Worm (Caenorhabditis elegans) whole organism, early embryonic: Measurements from ENCODE around the gene nbet-1.
"Not testable (repeated sequence)": the region's sequence is repeated elsewhere in the genome, so short reads cannot be mapped to it uniquely, and the experiment has no call there.

Experiments
- B0310.2 ChIP-seq: sonication (generic microtip); optimal IDR thresholded peaks from 2 replicates; lab custom pipeline; 2016; ENCODE audit warnings: mild to moderate bottlenecking, missing genetic modification characterization, missing compliant biosample characterization
- F13C5.2 ChIP-seq: sonication (generic microtip); optimal IDR thresholded peaks from 2 replicates; lab custom pipeline; 2017; ENCODE audit warnings: mild to moderate bottlenecking, missing genetic modification characterization, inconsistent platforms, missing compliant biosample characterization
- aly-1 ChIP-seq: sonication (generic microtip); optimal IDR thresholded peaks from 2 replicates; lab custom pipeline; 2016; ENCODE audit warnings: missing genetic modification characterization, missing compliant biosample characterization
- ama-1 ChIP-seq: fragments of 150-350 bp; optimal IDR thresholded peaks from 2 replicates; lab custom pipeline; 2014
- ceh-13 ChIP-seq: fragments of 200-800 bp; sonication (Bioruptor generic); optimal IDR thresholded peaks from 2 replicates; lab custom pipeline; 2018; ENCODE audit warnings: mild to moderate bottlenecking, missing genetic modification characterization, missing compliant biosample characterization
- ceh-36 ChIP-seq: sonication (generic microtip); optimal IDR thresholded peaks from 2 replicates; lab custom pipeline; 2016; ENCODE audit warnings: missing genetic modification characterization, inconsistent platforms, missing compliant biosample characterization
- ets-7 ChIP-seq: sonication (generic microtip); optimal IDR thresholded peaks from 2 replicates; lab custom pipeline; 2016; ENCODE audit warnings: missing genotype, missing genetic modification characterization, missing compliant biosample characterization
- flt-1 ChIP-seq: fragments of 200-800 bp; sonication (Bioruptor generic); IDR thresholded peaks from 2 replicates; pipeline ENCODE4 v1.3.6; 2022; ENCODE audit warnings: missing genetic modification characterization, missing compliant biosample characterization
- hmbx-1 ChIP-seq: sonication (generic microtip); optimal IDR thresholded peaks from 2 replicates; lab custom pipeline; 2016; ENCODE audit warnings: mild to moderate bottlenecking, missing genetic modification characterization, missing compliant biosample characterization
- hmg-4 ChIP-seq: fragments of 200-800 bp; sonication (Bioruptor generic); optimal IDR thresholded peaks from 2 replicates; lab custom pipeline; 2018; ENCODE audit warnings: mild to moderate bottlenecking, missing genetic modification characterization, missing compliant biosample characterization
- hnd-1 ChIP-seq: sonication (generic microtip); optimal IDR thresholded peaks from 2 replicates; lab custom pipeline; 2016; ENCODE audit warnings: missing genetic modification characterization, missing compliant biosample characterization
- pes-1 ChIP-seq: fragments of 200-800 bp; sonication (Bioruptor generic); IDR thresholded peaks from 2 replicates; pipeline ENCODE4 v1.3.6; 2022; ENCODE audit warnings: missing genetic modification reagents, missing genetic modification characterization, missing compliant biosample characterization
- scrt-1 ChIP-seq: fragments of 200-800 bp; sonication (Bioruptor generic); IDR thresholded peaks from 2 replicates; pipeline ENCODE4 v1.3.6; 2022; ENCODE audit warnings: missing genetic modification characterization, missing compliant biosample characterization
- sea-1 ChIP-seq: fragments of 200-800 bp; sonication (Bioruptor generic); conservative IDR thresholded peaks from 2 replicates; pipeline ENCODE4 v1.3.6; 2022; ENCODE audit warnings: missing genetic modification characterization, missing compliant biosample characterization
- tbx-11 ChIP-seq: fragments of 200-800 bp; sonication (Bioruptor generic); IDR thresholded peaks from 2 replicates; pipeline ENCODE4 v1.3.6; 2022; ENCODE audit warnings: missing genetic modification characterization, missing compliant biosample characterization
- tbx-37 ChIP-seq: fragments of 200-800 bp; sonication (Bioruptor generic); conservative IDR thresholded peaks from 2 replicates; pipeline ENCODE4 v1.3.6; 2022; ENCODE audit warnings: missing genetic modification reagents, missing genetic modification characterization, missing compliant biosample characterization
- tra-4 ChIP-seq: sonication (generic microtip); optimal IDR thresholded peaks from 2 replicates; lab custom pipeline; 2017; ENCODE audit warnings: missing genetic modification characterization, missing compliant biosample characterization

Gene nbet-1

ce11 chrIV:5204573-5204972 is 4.7 kb upstream of the nbet-1 start, which contains the start of gene tni-4:
TSS of gene tni-4 (plus strand) at chrIV:5204591.
- no peak for TF ChIP-seq aly-1 (tag; lab: Kevin White, UChicago)
- TF ChIP-seq ets-7: no peak
- no peak for TF ChIP-seq tra-4 (tag; lab: Kevin White, UChicago)
- TF ChIP-seq tbx-11 (GFP tag; lab: Robert Waterston, UW): no peak
- TF ChIP-seq F13C5.2: no peak
- TF ChIP-seq ama-1 (lab: Kevin White, UChicago): no peak
- TF ChIP-seq ceh-36 (tag; lab: Kevin White, UChicago): no peak
- no peak for TF ChIP-seq hmbx-1 (tag; lab: Kevin White, UChicago)
- no peak for TF ChIP-seq hmg-4 (GFP tag; lab: Kevin White, UChicago)
- no peak for TF ChIP-seq pes-1 (GFP tag; lab: Robert Waterston, UW)
- no peak for TF ChIP-seq tbx-37

DNA sequence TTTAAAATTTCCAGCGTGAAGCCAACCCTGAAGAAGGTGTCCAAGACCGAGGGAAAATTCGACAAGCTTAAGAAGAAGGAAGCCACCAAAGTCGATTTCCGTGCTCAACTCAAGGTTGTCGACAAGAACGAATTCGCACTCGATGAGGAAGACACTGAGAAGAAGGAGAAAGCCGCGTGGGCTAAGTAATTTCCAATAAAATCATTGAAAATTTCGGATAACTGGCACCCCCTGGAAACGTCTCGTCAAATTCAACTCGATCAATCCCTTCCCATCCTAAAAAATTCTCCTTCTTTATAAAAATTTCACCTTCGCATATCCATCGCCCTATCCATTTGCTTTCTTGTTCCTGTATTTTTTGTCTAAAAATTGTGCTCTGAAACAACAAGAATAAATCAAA is 2.6 kb upstream of the nbet-1 start:
- TF ChIP-seq tbx-11 (GFP tag; lab: Robert Waterston, UW) (no peak), ceh-13 (GFP tag; lab: Kevin White, UChicago) (no peak), pes-1 (GFP tag; lab: Robert Waterston, UW) (no peak), hmbx-1 (tag; lab: Kevin White, UChicago) (no peak), ceh-36 (tag; lab: Kevin White, UChicago) (no peak), scrt-1 (GFP tag; lab: Robert Waterston, UW) (no peak), B0310.2 (tag; lab: Kevin White, UChicago) (no peak), hmg-4 (GFP tag; lab: Kevin White, UChicago) (no peak), aly-1 (tag; lab: Kevin White, UChicago) (no peak), F13C5.2 (no peak), tra-4 (tag; lab: Kevin White, UChicago) (no peak), ets-7 (no peak)

DNA sequence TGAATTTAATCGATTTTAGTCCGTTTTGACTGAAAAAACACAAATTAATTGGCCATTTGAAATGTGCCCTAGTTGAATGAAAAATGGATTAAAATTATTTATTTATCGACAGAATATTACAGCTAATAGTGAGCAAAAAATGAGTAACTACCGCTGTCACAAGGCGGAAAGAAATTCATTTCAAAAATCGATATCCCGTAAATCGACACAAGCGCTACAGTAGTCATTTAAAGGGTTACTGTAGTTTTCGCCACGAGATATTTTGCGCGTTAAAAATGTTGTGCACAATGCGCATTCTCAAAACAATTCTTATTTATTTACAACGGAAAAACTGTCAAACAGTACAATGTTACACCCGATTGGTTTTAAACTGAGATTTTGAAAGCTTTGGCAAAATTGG is 1.3 kb downstream of the nbet-1 start:
- TF ChIP-seq flt-1 (no peak), aly-1 (tag; lab: Kevin White, UChicago) (no peak), B0310.2 (tag; lab: Kevin White, UChicago) (no peak), tbx-11 (GFP tag; lab: Robert Waterston, UW) (no peak), F13C5.2 (no peak), ama-1 (lab: Kevin White, UChicago) (no peak), sea-1 (GFP tag; lab: Robert Waterston, UW) (no peak), ets-7 (no peak), tra-4 (tag; lab: Kevin White, UChicago) (no peak), scrt-1 (GFP tag; lab: Robert Waterston, UW) (no peak), ceh-13 (GFP tag; lab: Kevin White, UChicago) (no peak), hnd-1 (no peak), hmbx-1 (tag; lab: Kevin White, UChicago) (no peak), tbx-37 (no peak)

- no peak for TF ChIP-seq hmbx-1 (tag; lab: Kevin White, UChicago)
- TF ChIP-seq ets-7: no peak
- TF ChIP-seq ama-1 (lab: Kevin White, UChicago): no peak
- no peak for TF ChIP-seq tbx-37
- no peak for TF ChIP-seq ceh-36 (tag; lab: Kevin White, UChicago)
- no peak for TF ChIP-seq hmg-4 (GFP tag; lab: Kevin White, UChicago)
These were observed 5.8 kb downstream of the nbet-1 start, which contains the start of gene Y59E9AL.4 for ce11 chrIV:5215092-5215491. TSS of gene Y59E9AL.4 (minus strand) at chrIV:5215192.

ce11 chrIV:5216349-5216748 is 7.0 kb downstream of the nbet-1 start:
- TF ChIP-seq hnd-1 (no peak), hmg-4 (GFP tag; lab: Kevin White, UChicago) (no peak), ceh-13 (GFP tag; lab: Kevin White, UChicago) (no peak), ceh-36 (tag; lab: Kevin White, UChicago) (no peak), F13C5.2 (no peak), tbx-37 (no peak), aly-1 (tag; lab: Kevin White, UChicago) (no peak), flt-1 (no peak)

- TF ChIP-seq aly-1 (tag; lab: Kevin White, UChicago); ama-1 (lab: Kevin White, UChicago); ets-7: not testable (repeated sequence)
These were observed 9.2 kb downstream of the nbet-1 start, which contains the start of gene nsph-4.2 for ce11 chrIV:5218496-5218895. TSS of gene nsph-4.2 (plus strand) at chrIV:5218796.

DNA sequence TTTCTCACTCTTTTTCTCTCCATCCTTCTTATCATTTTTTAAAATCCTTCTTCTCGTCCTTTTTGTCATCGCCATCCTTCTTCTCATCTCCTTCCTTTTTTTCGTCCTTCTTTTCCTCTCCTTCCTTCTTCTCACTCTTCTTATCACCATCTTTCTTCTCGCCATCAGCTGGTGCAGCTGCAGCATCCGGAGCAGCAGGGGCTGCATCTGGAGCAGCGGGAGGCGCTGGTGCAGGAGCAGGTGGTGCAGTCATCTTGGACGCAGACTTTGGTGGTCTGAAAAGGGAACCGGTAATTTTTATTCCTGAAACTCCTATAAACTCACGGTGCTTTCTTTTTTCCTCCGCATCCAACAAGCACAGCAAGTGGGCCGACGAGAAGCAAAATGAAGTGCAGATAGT is 12.4 kb downstream of the nbet-1 start:
- TF ChIP-seq flt-1 (no peak), B0310.2 (tag; lab: Kevin White, UChicago) (no peak), ets-7 (no peak), aly-1 (tag; lab: Kevin White, UChicago) (no peak), ceh-13 (GFP tag; lab: Kevin White, UChicago) (no peak), tbx-11 (GFP tag; lab: Robert Waterston, UW) (no peak), sea-1 (GFP tag; lab: Robert Waterston, UW) (no peak), pes-1 (GFP tag; lab: Robert Waterston, UW) (no peak), hmg-4 (GFP tag; lab: Kevin White, UChicago) (no peak), hnd-1 (no peak), hmbx-1 (tag; lab: Kevin White, UChicago) (no peak), scrt-1 (GFP tag; lab: Robert Waterston, UW) (no peak), ama-1 (lab: Kevin White, UChicago) (no peak), tbx-37 (no peak)

DNA sequence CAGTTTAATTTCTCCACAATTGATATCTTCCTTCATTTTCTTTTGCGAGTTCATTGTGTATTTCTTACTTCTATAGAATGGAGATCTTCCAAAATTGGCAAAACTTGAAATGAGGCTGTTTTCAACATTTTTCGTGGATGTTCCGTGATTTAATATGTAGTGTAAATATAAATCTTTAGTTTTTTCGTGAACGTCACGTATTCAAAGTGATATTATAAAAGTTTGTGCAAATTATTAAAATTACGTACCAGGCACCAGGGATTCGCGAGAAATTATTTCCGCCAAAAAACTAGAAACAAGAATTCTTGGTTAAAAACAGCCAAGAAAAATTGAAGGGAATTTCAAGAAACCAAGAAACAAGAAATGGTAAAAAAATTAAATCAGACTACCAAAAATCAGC is 14.9 kb downstream of the nbet-1 start, which contains the start of gene Y59E9AL.8:
Gene Y59E9AL.8 (minus strand): TSS at position 101 of the 400 bp plus-strand sequence.
- TF ChIP-seq ama-1 (lab: Kevin White, UChicago) (no peak), B0310.2 (tag; lab: Kevin White, UChicago) (no peak), F13C5.2 (no peak), flt-1 (no peak), ceh-13 (GFP tag; lab: Kevin White, UChicago) (no peak), pes-1 (GFP tag; lab: Robert Waterston, UW) (no peak), ets-7 (no peak), hnd-1 (no peak), tra-4 (tag; lab: Kevin White, UChicago) (no peak)
